Worm (Caenorhabditis elegans): ENCODE results near the gene twk-5.

DNA sequence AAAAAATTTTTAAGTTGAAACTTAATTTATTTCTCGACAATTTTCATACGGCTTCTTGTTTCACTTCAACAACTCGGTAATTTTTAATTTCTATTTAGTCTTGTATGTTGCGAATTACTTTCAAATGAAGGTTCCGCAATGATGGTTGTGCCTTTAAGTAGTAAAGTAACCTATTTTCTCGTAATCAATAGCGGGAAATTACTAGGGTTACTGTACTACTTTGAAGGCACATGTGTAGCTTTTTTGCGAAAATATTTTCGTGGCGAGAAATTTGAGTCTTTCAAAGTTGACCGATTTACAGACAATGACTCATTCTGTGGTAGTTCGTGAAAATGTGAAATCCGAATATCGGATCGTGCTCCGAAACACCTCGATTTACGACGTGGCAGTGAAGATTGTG, 33.1 kb upstream of the twk-5 start, which contains the start of gene B0334.10:
- TF ChIP-seq unc-62 (GFP tag; optimal IDR thresholded peaks at IDR 0.05) (no peak), nhr-43 (tag; optimal IDR thresholded peaks at IDR 0.05; ENCODE audit: poor library complexity, severe bottlenecking) (no peak), fkh-10 (GFP tag; optimal IDR thresholded peaks at IDR 0.05) (no peak), ama-1 (optimal IDR thresholded peaks at IDR 0.05) (no peak)
